Worm (Caenorhabditis elegans) whole organism, L2 larva: ENCODE data around the gene Y37H2A.11.

Experiments used
- ama-1 ChIP-seq: fragments of 150-350 bp; optimal IDR thresholded peaks from 2 replicates; lab custom pipeline; 2018; ENCODE audit warnings: inconsistent platforms
- mdl-1 ChIP-seq, 2 experiments: fragments of 150-350 bp in 1 of 2; sonication (generic microtip) in 1 of 2; optimal IDR thresholded peaks; 2 replicates each; lab custom pipeline; 2017; ENCODE audit warnings: missing biosample characterization in 2 of 2, missing genetic modification characterization in 2 of 2
- nhr-12 ChIP-seq: fragments of 150-350 bp; optimal IDR thresholded peaks from 2 replicates; lab custom pipeline; 2014; ENCODE audit warnings: missing biosample characterization, missing genetic modification characterization
- skn-1 ChIP-seq: sonication (generic microtip); optimal IDR thresholded peaks from 2 replicates; lab custom pipeline; 2017; ENCODE audit warnings: missing biosample characterization, missing genetic modification characterization
- snpc-4 ChIP-seq: fragments of 150-350 bp; optimal IDR thresholded peaks from 2 replicates; lab custom pipeline; 2014; ENCODE audit warnings: missing biosample characterization, missing genetic modification characterization
- unc-62 ChIP-seq: fragments of 150-350 bp; optimal IDR thresholded peaks from 2 replicates; lab custom pipeline; 2014; ENCODE audit warnings: missing biosample characterization, missing genetic modification reagents, missing genetic modification characterization

DNA sequence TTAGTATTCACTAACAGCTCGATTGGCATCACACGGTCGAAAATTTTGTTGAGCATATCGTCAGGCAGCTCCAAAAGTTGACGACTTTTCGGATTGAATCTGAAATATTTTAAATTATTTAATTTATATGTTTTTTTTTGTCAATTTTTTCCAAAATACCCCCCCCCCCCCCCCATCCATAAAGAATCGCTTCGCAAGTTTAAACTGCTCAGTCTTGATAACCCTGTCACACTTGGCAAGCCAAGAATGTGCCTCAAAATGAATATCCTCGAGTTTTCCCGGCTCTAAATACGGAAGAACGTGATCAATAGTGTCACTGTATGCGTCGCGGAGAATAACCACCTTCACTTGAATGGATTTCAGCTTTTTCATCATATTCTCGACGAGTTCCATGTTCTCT, 8.1 kb upstream of the Y37H2A.11 start, which contains the start of gene Y37H2A.18:
- TF ChIP-seq skn-1 (no peak), mdl-1 (tag; optimal IDR thresholded peaks at IDR 0.05; lab: Kevin White, UChicago) (no peak), snpc-4 (tag; lab: Kevin White, UChicago) (no peak), ama-1 (lab: Kevin White, UChicago) (no peak), unc-62 (GFP tag; lab: Kevin White, UChicago) (no peak), nhr-12 (tag; lab: Kevin White, UChicago) (no peak)
